Fruit fly (Drosophila melanogaster) whole organism, embryonic: ENCODE measurements around the gene CG31960.

ENCODE experiments used
- Adf1 ChIP-seq: fragments of 200-800 bp; sonication (Bioruptor generic); IDR thresholded peaks from 2 replicates; pipeline ENCODE4 v1.3.6; 2022; ENCODE audit warnings: missing biosample characterization, missing genetic modification characterization
- Bteb2 ChIP-seq: fragments of 200-800 bp; sonication (Bioruptor generic); optimal IDR thresholded peaks from 2 replicates; lab custom pipeline; 2016; ENCODE audit warnings: missing biosample characterization, missing genetic modification characterization
- CG10321 ChIP-seq: fragments of 200-800 bp; sonication (Bioruptor generic); IDR thresholded peaks from 2 replicates; pipeline ENCODE4 v1.3.6; 2022; ENCODE audit warnings: missing biosample characterization, missing genetic modification characterization
- CG10543 ChIP-seq: fragments of 200-800 bp; sonication (Bioruptor generic); optimal IDR thresholded peaks from 3 replicates; lab custom pipeline; 2017; ENCODE audit warnings: missing biosample characterization, mild to moderate bottlenecking, missing genetic modification characterization, moderate library complexity
- CG11696 ChIP-seq: fragments of 200-800 bp; sonication (Bioruptor generic); IDR thresholded peaks from 2 replicates; pipeline ENCODE4 v1.3.6; 2022; ENCODE audit warnings: missing biosample characterization, missing genetic modification characterization
- CG1603 ChIP-seq: fragments of 200-800 bp; sonication (Bioruptor generic); optimal IDR thresholded peaks from 2 replicates; lab custom pipeline; 2019; ENCODE audit warnings: missing biosample characterization, mild to moderate bottlenecking, missing genetic modification characterization, moderate library complexity
- CG1792 ChIP-seq: fragments of 200-800 bp; sonication (Bioruptor generic); optimal IDR thresholded peaks from 2 replicates; lab custom pipeline; 2016; ENCODE audit warnings: missing biosample characterization, missing genetic modification characterization
- CG18011 ChIP-seq: fragments of 200-800 bp; sonication (Bioruptor generic); optimal IDR thresholded peaks from 2 replicates; lab custom pipeline; 2017; ENCODE audit warnings: missing biosample characterization, missing genetic modification characterization, mild to moderate bottlenecking, moderate library complexity, missing genotype
- CG2678 ChIP-seq: fragments of 200-800 bp; sonication (Bioruptor generic); optimal IDR thresholded peaks from 3 replicates; lab custom pipeline; 2019; ENCODE audit warnings: missing biosample characterization, mild to moderate bottlenecking, missing genetic modification characterization, moderate library complexity
- CG30020 ChIP-seq: fragments of 200-800 bp; optimal IDR thresholded peaks from 2 replicates; lab custom pipeline; 2019; ENCODE audit warnings: missing biosample characterization, mild to moderate bottlenecking, missing genetic modification characterization, moderate library complexity
- CG30431 ChIP-seq: fragments of 200-800 bp; sonication (Bioruptor generic); optimal IDR thresholded peaks from 2 replicates; lab custom pipeline; 2017; ENCODE audit warnings: missing biosample characterization, missing genetic modification characterization
- CG33213 ChIP-seq: fragments of 200-800 bp; sonication (Bioruptor generic); optimal IDR thresholded peaks from 3 replicates; lab custom pipeline; 2016; ENCODE audit warnings: missing biosample characterization, missing genetic modification characterization
- CG33557 ChIP-seq: fragments of 200-800 bp; sonication (Bioruptor generic); optimal IDR thresholded peaks from 2 replicates; lab custom pipeline; 2019; ENCODE audit warnings: missing biosample characterization, mild to moderate bottlenecking, missing genetic modification characterization, moderate library complexity
- CG4328 ChIP-seq: fragments of 200-800 bp; sonication (Bioruptor generic); optimal IDR thresholded peaks from 3 replicates; lab custom pipeline; 2017; ENCODE audit warnings: missing biosample characterization, missing genetic modification reagents, missing genetic modification characterization
- CG4404 ChIP-seq: fragments of 200-800 bp; sonication (Bioruptor generic); IDR thresholded peaks from 2 replicates; pipeline ENCODE4 v1.3.6; 2022; ENCODE audit warnings: missing biosample characterization, missing genetic modification characterization
- CG6175 ChIP-seq: fragments of 200-800 bp; sonication (Bioruptor generic); IDR thresholded peaks from 3 replicates; pipeline ENCODE4 v1.3.6; 2022; ENCODE audit warnings: missing biosample characterization, missing genetic modification characterization
- CG6654 ChIP-seq: fragments of 200-800 bp; sonication (Bioruptor generic); optimal IDR thresholded peaks from 2 replicates; lab custom pipeline; 2017; ENCODE audit warnings: missing biosample characterization, mild to moderate bottlenecking, missing genetic modification characterization
- CG8281 ChIP-seq: fragments of 200-800 bp; sonication (Bioruptor generic); optimal IDR thresholded peaks from 2 replicates; lab custom pipeline; 2018; ENCODE audit warnings: missing biosample characterization, mild to moderate bottlenecking, missing genetic modification characterization, moderate library complexity
- CG8478 ChIP-seq: fragments of >200 bp; optimal IDR thresholded peaks from 2 replicates; lab custom pipeline; 2018
- CG9817 ChIP-seq: fragments of 200-800 bp; sonication (Bioruptor generic); optimal IDR thresholded peaks from 2 replicates; lab custom pipeline; 2018; ENCODE audit warnings: missing biosample characterization, mild to moderate bottlenecking, missing genetic modification characterization, moderate library complexity
- CTCF ChIP-seq: fragments of 200-800 bp; sonication (Bioruptor generic); optimal IDR thresholded peaks from 2 replicates; lab custom pipeline; 2017; ENCODE audit warnings: missing biosample characterization, mild to moderate bottlenecking, missing genetic modification characterization, moderate library complexity
- CkIIα-i1 ChIP-seq: fragments of 200-800 bp; sonication (Bioruptor generic); IDR thresholded peaks from 2 replicates; pipeline ENCODE4 v1.3.6; 2022; ENCODE audit warnings: missing biosample characterization, missing genetic modification characterization
- Deaf1 ChIP-seq: fragments of 200-800 bp; optimal IDR thresholded peaks from 3 replicates; lab custom pipeline; 2019; ENCODE audit warnings: missing biosample characterization, mild to moderate bottlenecking, missing genetic modification characterization, moderate library complexity
- Dfd ChIP-seq, 2 experiments: fragments of >200 bp; optimal IDR thresholded peaks; 2 replicates each; lab custom pipeline; 2017; ENCODE audit warnings: missing biosample characterization in 2 of 2, missing genetic modification characterization in 2 of 2
- Ets65A ChIP-seq: fragments of 200-800 bp; sonication (Bioruptor generic); peaks from one replicate; lab custom pipeline; 2016; ENCODE audit warnings: missing biosample characterization, missing genetic modification characterization
- HmgD ChIP-seq: fragments of 200-800 bp; sonication (Bioruptor generic); optimal IDR thresholded peaks from 3 replicates; lab custom pipeline; 2016; ENCODE audit warnings: missing biosample characterization, missing genetic modification characterization
- Hr39 ChIP-seq: fragments of >200 bp; optimal IDR thresholded peaks from 2 replicates; lab custom pipeline; 2017
- Hr78 ChIP-seq, 2 experiments: fragments of 200-800 bp in 1 of 2; fragments of >200 bp in 1 of 2; sonication (Bioruptor generic) in 1 of 2; optimal IDR thresholded peaks; 2 replicates each; lab custom pipeline; 2017 to 2019; ENCODE audit warnings: missing biosample characterization in 2 of 2, missing genetic modification characterization in 2 of 2, mild to moderate bottlenecking in 1 of 2, moderate library complexity in 1 of 2
- Jarid2 ChIP-seq: fragments of 200-800 bp; sonication (Bioruptor generic); optimal IDR thresholded peaks from 3 replicates; lab custom pipeline; 2017; ENCODE audit warnings: mild to moderate bottlenecking, missing biosample characterization, missing genetic modification reagents, missing genetic modification characterization
- Kr ChIP-seq: fragments of 200-800 bp; sonication (Bioruptor generic); optimal IDR thresholded peaks from 2 replicates; lab custom pipeline; 2017; ENCODE audit warnings: missing biosample characterization, mild to moderate bottlenecking, missing genetic modification characterization
- MBD-R2 ChIP-seq: fragments of 200-800 bp; sonication (Bioruptor generic); IDR thresholded peaks from 2 replicates; pipeline ENCODE4 v1.3.6; 2022; ENCODE audit warnings: missing biosample characterization, missing genetic modification characterization
- Ptx1 ChIP-seq: fragments of 200-800 bp; sonication (Bioruptor generic); IDR thresholded peaks from 2 replicates; pipeline ENCODE4 v1.3.6; 2022; ENCODE audit warnings: missing biosample characterization, missing genetic modification characterization
- Spps ChIP-seq: fragments of 200-800 bp; sonication (Bioruptor generic); optimal IDR thresholded peaks from 2 replicates; lab custom pipeline; 2018; ENCODE audit warnings: missing biosample characterization, mild to moderate bottlenecking, missing genetic modification characterization
- TFAM ChIP-seq: fragments of 200-800 bp; sonication (Bioruptor generic); optimal IDR thresholded peaks from 2 replicates; lab custom pipeline; 2017; ENCODE audit warnings: missing biosample characterization, missing genetic modification characterization, inconsistent platforms
- abd-A ChIP-seq: fragments of 200-800 bp; sonication (Bioruptor generic); optimal IDR thresholded peaks from 3 replicates; lab custom pipeline; 2019; ENCODE audit warnings: missing biosample characterization, mild to moderate bottlenecking, missing genetic modification characterization, moderate library complexity
- ase ChIP-seq: fragments of 200-800 bp; sonication (Bioruptor generic); IDR thresholded peaks from 3 replicates; pipeline ENCODE4 v1.3.6; 2022; ENCODE audit warnings: missing biosample characterization, missing genetic modification characterization
- chif ChIP-seq, 2 experiments: fragments of 200-800 bp; sonication (Bioruptor generic); optimal IDR thresholded peaks; 3 replicates each; lab custom pipeline; 2016; ENCODE audit warnings: missing biosample characterization in 2 of 2, missing genetic modification characterization in 2 of 2
- exex ChIP-seq: fragments of 200-800 bp; sonication (Bioruptor generic); optimal IDR thresholded peaks from 4 replicates; lab custom pipeline; 2018; ENCODE audit warnings: missing biosample characterization, mild to moderate bottlenecking, missing genetic modification characterization, moderate library complexity
- gem ChIP-seq: fragments of 200-800 bp; sonication (Bioruptor generic); optimal IDR thresholded peaks from 2 replicates; lab custom pipeline; 2019; ENCODE audit warnings: missing biosample characterization, mild to moderate bottlenecking, missing genetic modification characterization, moderate library complexity
- jigr1 ChIP-seq: fragments of 200-800 bp; sonication (Bioruptor generic); IDR thresholded peaks from 3 replicates; pipeline ENCODE4 v1.3.6; 2022; ENCODE audit warnings: missing biosample characterization, missing genetic modification characterization
- knrl ChIP-seq: fragments of 200-800 bp; sonication (Bioruptor generic); IDR thresholded peaks from 3 replicates; pipeline ENCODE4 v1.3.6; 2022; ENCODE audit warnings: missing biosample characterization, missing genetic modification characterization; ENCODE audit not compliant: partially characterized antibody
- luna ChIP-seq: fragments of 200-800 bp; sonication (Bioruptor generic); optimal IDR thresholded peaks from 2 replicates; lab custom pipeline; 2016; ENCODE audit warnings: missing biosample characterization, missing genetic modification characterization
- p53 ChIP-seq: fragments of 200-800 bp; sonication (Bioruptor generic); optimal IDR thresholded peaks from 2 replicates; lab custom pipeline; 2016; ENCODE audit warnings: missing biosample characterization, missing genetic modification characterization
- pho ChIP-seq: fragments of 200-800 bp; sonication (Bioruptor generic); optimal IDR thresholded peaks from 2 replicates; lab custom pipeline; 2016; ENCODE audit warnings: missing biosample characterization, missing genetic modification characterization
- pita ChIP-seq: fragments of 200-800 bp; sonication (Bioruptor generic); optimal IDR thresholded peaks from 2 replicates; lab custom pipeline; 2017; ENCODE audit warnings: missing biosample characterization, mild to moderate bottlenecking, missing genetic modification characterization
- scrt ChIP-seq: fragments of 200-800 bp; sonication (Bioruptor generic); optimal IDR thresholded peaks from 2 replicates; lab custom pipeline; 2018; ENCODE audit warnings: missing biosample characterization, mild to moderate bottlenecking, missing genetic modification characterization, moderate library complexity
- slp2 ChIP-seq: fragments of 200-800 bp; sonication (Bioruptor generic); optimal IDR thresholded peaks from 2 replicates; lab custom pipeline; 2016; ENCODE audit warnings: missing biosample characterization, missing genetic modification characterization
- so ChIP-seq: fragments of 200-800 bp; sonication (Bioruptor generic); IDR thresholded peaks from 3 replicates; pipeline ENCODE4 v1.3.6; 2022; ENCODE audit warnings: missing biosample characterization, missing genetic modification characterization
- sqz ChIP-seq: fragments of 200-800 bp; sonication (Bioruptor generic); optimal IDR thresholded peaks from 3 replicates; lab custom pipeline; 2018; ENCODE audit warnings: missing biosample characterization, mild to moderate bottlenecking, missing genetic modification characterization
- tgo ChIP-seq: fragments of 200-800 bp; sonication (Bioruptor generic); IDR thresholded peaks from 3 replicates; pipeline ENCODE4 v1.3.6; 2022; ENCODE audit warnings: missing biosample characterization, missing genetic modification characterization
- vfl ChIP-seq: fragments of 200-800 bp; sonication (Bioruptor generic); optimal IDR thresholded peaks from 2 replicates; lab custom pipeline; 2016; ENCODE audit warnings: missing biosample characterization, missing genetic modification characterization
- zen2 ChIP-seq: fragments of 200-800 bp; sonication (Bioruptor generic); IDR thresholded peaks from 3 replicates; pipeline ENCODE4 v1.3.6; 2022; ENCODE audit warnings: missing biosample characterization, missing genetic modification characterization; ENCODE audit not compliant: partially characterized antibody

CG31960 gene

dm6 chr2L:3832249-3832675 lies 47.5 kb downstream of the CG31960 start (continued):
- TF ChIP-seq Bteb2 (GFP tag; lab: Kevin White, UChicago) (peak; percentile 85), pho (GFP tag; lab: Kevin White, UChicago) (peak; percentile 84), CG33213 (peak; percentile 96), CG9817 (tag; lab: Kevin White, UChicago) (peak; percentile 92), sqz (GFP tag; lab: Kevin White, UChicago) (peak; percentile 94), CG1792 (GFP tag; lab: Kevin White, UChicago) (peak; percentile 94), CG1603 (tag; lab: Kevin White, UChicago) (peak; percentile 99), Jarid2 (peak; percentile 88), Hr39 (lab: Kevin White, UChicago) (no peak), CG33557 (peak; percentile 96), jigr1 (GFP tag; lab: Robert Waterston, UW) (peak; percentile 86; the same call in 2 of the 3 replicates), CG2678 (peak; percentile 95), CG11696 (GFP tag; lab: Robert Waterston, UW) (peak; percentile 80), tgo (GFP tag; lab: Robert Waterston, UW) (peak; percentile 95), so (GFP tag; lab: Robert Waterston, UW) (peak; percentile 94), pita (GFP tag; lab: Kevin White, UChicago) (no peak), Hr78 (GFP tag; optimal IDR thresholded peaks at IDR 0.05; lab: Kevin White, UChicago) (peak in 1 of 2 experiments; percentile 94), scrt (peak; percentile 88), vfl (GFP tag; lab: Kevin White, UChicago) (peak; percentile 83), ase (GFP tag; lab: Robert Waterston, UW) (peak; percentile 94), CG8478 (lab: Kevin White, UChicago) (no peak), abd-A (peak; percentile 74), CG10321 (GFP tag; lab: Robert Waterston, UW) (peak; percentile 61; the same call in 1 of the 2 replicates), CG30431 (GFP tag; lab: Kevin White, UChicago) (peak; percentile 99), CG10543 (GFP tag; lab: Kevin White, UChicago) (peak; percentile 81), Spps (tag; lab: Kevin White, UChicago) (peak; percentile 97), CG4328 (GFP tag; lab: Kevin White, UChicago) (peak; percentile 81), luna (GFP tag; lab: Kevin White, UChicago) (peak; percentile 75), gem (tag; lab: Kevin White, UChicago) (peak; percentile 98), slp2 (GFP tag; lab: Kevin White, UChicago) (peak; percentile 99), knrl (GFP tag; lab: Robert Waterston, UW) (no peak), TFAM (GFP tag; lab: Kevin White, UChicago) (peak; percentile 92), Adf1 (GFP tag; lab: Robert Waterston, UW) (no peak; the same call in 1 of the 2 replicates), MBD-R2 (peak; percentile 76), p53 (GFP tag; lab: Kevin White, UChicago) (peak; percentile 91), CG30020 (tag; lab: Kevin White, UChicago) (peak; percentile 81), Deaf1 (tag; lab: Kevin White, UChicago) (peak; percentile 75), CG6654 (GFP tag; lab: Kevin White, UChicago) (peak; percentile 91), CG4404 (GFP tag; lab: Robert Waterston, UW) (peak; percentile 97), Ptx1 (GFP tag; lab: Robert Waterston, UW) (peak; percentile 96), HmgD (GFP tag; lab: Kevin White, UChicago) (peak; percentile 82), CG6175 (peak; percentile 72; the same call in 2 of the 3 replicates), CkIIα-i1 (0 out of 2 replicates have a peak, but pooled peaks have one; percentile 28), Ets65A (GFP tag; lab: Kevin White, UChicago) (peak; percentile 100), Dfd (GFP tag; optimal IDR thresholded peaks at IDR 0.05; lab: Kevin White, UChicago) (no peak), zen2 (no peak), CG8281 (tag; lab: Kevin White, UChicago) (peak; percentile 84), CTCF (GFP tag; lab: Kevin White, UChicago) (peak; percentile 69), Kr (peak; percentile 96), chif (GFP tag; optimal IDR thresholded peaks at IDR 0.05; lab: Kevin White, UChicago) (peak; percentile 98 to 99), exex (peak; percentile 51), CG18011 (GFP tag; lab: Kevin White, UChicago) (peak; percentile 65)
